Fruit fly (Drosophila melanogaster) whole organism, pupa: ENCODE measurements around the gene Daxx.

Source experiments
- CG10348 ChIP-seq: fragments of 200-800 bp; sonication (Bioruptor generic); IDR thresholded peaks from 2 replicates; pipeline ENCODE4 v1.3.6; 2022; ENCODE audit warnings: missing biosample characterization, missing genetic modification characterization
- CG12605 ChIP-seq: fragments of 200-800 bp; sonication (Bioruptor generic); IDR thresholded peaks from 2 replicates; pipeline ENCODE4 v1.3.6; 2022; ENCODE audit warnings: missing biosample characterization, missing genetic modification characterization
- CG13204 ChIP-seq: fragments of 200-800 bp; sonication (Bioruptor generic); optimal IDR thresholded peaks from 2 replicates; lab custom pipeline; 2018; ENCODE audit warnings: missing biosample characterization, mild to moderate bottlenecking, missing genetic modification characterization, moderate library complexity
- CG14655 ChIP-seq: fragments of 200-800 bp; sonication (Bioruptor generic); optimal IDR thresholded peaks from 3 replicates; lab custom pipeline; 2017; ENCODE audit warnings: mild to moderate bottlenecking, missing biosample characterization, missing genetic modification reagents, missing genetic modification characterization
- CG15710 ChIP-seq: fragments of 200-800 bp; sonication (Bioruptor generic); optimal IDR thresholded peaks from 2 replicates; lab custom pipeline; 2018; ENCODE audit warnings: missing biosample characterization, mild to moderate bottlenecking, missing genetic modification characterization, moderate library complexity
- CG17806 ChIP-seq: fragments of 200-800 bp; sonication (Bioruptor generic); optimal IDR thresholded peaks from 2 replicates; lab custom pipeline; 2018; ENCODE audit warnings: missing biosample characterization, mild to moderate bottlenecking, missing genetic modification characterization, moderate library complexity
- CG32121 ChIP-seq: fragments of 200-800 bp; sonication (Bioruptor generic); IDR thresholded peaks from 2 replicates; pipeline ENCODE4 v1.3.6; 2022; ENCODE audit warnings: missing biosample characterization, missing genetic modification characterization
- CG34367 ChIP-seq: fragments of 200-800 bp; sonication (Bioruptor generic); optimal IDR thresholded peaks from 2 replicates; lab custom pipeline; 2018; ENCODE audit warnings: missing biosample characterization, mild to moderate bottlenecking, missing genetic modification characterization
- CG4496 ChIP-seq: fragments of 200-800 bp; sonication (Bioruptor generic); IDR thresholded peaks from 3 replicates; pipeline ENCODE4 v1.3.6; 2022; ENCODE audit warnings: missing biosample characterization, missing genetic modification characterization
- CG8159 ChIP-seq: fragments of 200-800 bp; sonication (Bioruptor generic); optimal IDR thresholded peaks from 3 replicates; lab custom pipeline; 2018; ENCODE audit warnings: missing biosample characterization, mild to moderate bottlenecking, missing genetic modification characterization, moderate library complexity
- CG8301 ChIP-seq: fragments of 200-800 bp; sonication (Bioruptor generic); optimal IDR thresholded peaks from 2 replicates; lab custom pipeline; 2018; ENCODE audit warnings: missing biosample characterization, mild to moderate bottlenecking, missing genetic modification characterization
- CG9948 ChIP-seq: fragments of 200-800 bp; sonication (Bioruptor generic); optimal IDR thresholded peaks from 2 replicates; lab custom pipeline; 2018; ENCODE audit warnings: missing biosample characterization, mild to moderate bottlenecking, missing genetic modification characterization, moderate library complexity
- D1 ChIP-seq: fragments of 200-800 bp; sonication (Bioruptor generic); optimal IDR thresholded peaks from 2 replicates; lab custom pipeline; 2018; ENCODE audit warnings: missing biosample characterization, mild to moderate bottlenecking, missing genetic modification characterization, moderate library complexity
- EcR ChIP-seq: fragments of 200-800 bp; sonication (Bioruptor generic); optimal IDR thresholded peaks from 3 replicates; lab custom pipeline; 2019; ENCODE audit warnings: missing biosample characterization, missing genetic modification characterization, mild to moderate bottlenecking, moderate library complexity, missing genetic modification reagents
- Ets98B ChIP-seq: fragments of 200-800 bp; sonication (Bioruptor generic); IDR thresholded peaks from 2 replicates; pipeline ENCODE4 v1.3.6; 2022; ENCODE audit warnings: missing biosample characterization, missing genetic modification characterization
- Pif1A ChIP-seq: fragments of 200-800 bp; sonication (Bioruptor generic); optimal IDR thresholded peaks from 3 replicates; lab custom pipeline; 2016; ENCODE audit warnings: missing biosample characterization, missing genetic modification characterization
- Pif1B ChIP-seq: fragments of 200-800 bp; sonication (Bioruptor generic); optimal IDR thresholded peaks from 3 replicates; lab custom pipeline; 2016; ENCODE audit warnings: missing biosample characterization, missing genetic modification characterization
- Snoo ChIP-seq: fragments of 200-800 bp; sonication (Bioruptor generic); optimal IDR thresholded peaks from 3 replicates; lab custom pipeline; 2017; ENCODE audit warnings: missing biosample characterization, mild to moderate bottlenecking, missing genetic modification characterization, inconsistent platforms
- fd96Ca ChIP-seq: fragments of 200-800 bp; sonication (Bioruptor generic); IDR thresholded peaks from 3 replicates; pipeline ENCODE4 v1.3.6; 2022; ENCODE audit warnings: missing biosample characterization, missing genetic modification characterization
- gl ChIP-seq: fragments of 200-800 bp; sonication (Bioruptor generic); optimal IDR thresholded peaks from 2 replicates; lab custom pipeline; 2018; ENCODE audit warnings: missing biosample characterization, mild to moderate bottlenecking, missing genetic modification characterization
- rn ChIP-seq: fragments of 200-800 bp; sonication (Bioruptor generic); IDR thresholded peaks from 2 replicates; pipeline ENCODE4 v1.3.6; 2022; ENCODE audit warnings: missing biosample characterization, missing genetic modification characterization

The Daxx gene

DNA sequence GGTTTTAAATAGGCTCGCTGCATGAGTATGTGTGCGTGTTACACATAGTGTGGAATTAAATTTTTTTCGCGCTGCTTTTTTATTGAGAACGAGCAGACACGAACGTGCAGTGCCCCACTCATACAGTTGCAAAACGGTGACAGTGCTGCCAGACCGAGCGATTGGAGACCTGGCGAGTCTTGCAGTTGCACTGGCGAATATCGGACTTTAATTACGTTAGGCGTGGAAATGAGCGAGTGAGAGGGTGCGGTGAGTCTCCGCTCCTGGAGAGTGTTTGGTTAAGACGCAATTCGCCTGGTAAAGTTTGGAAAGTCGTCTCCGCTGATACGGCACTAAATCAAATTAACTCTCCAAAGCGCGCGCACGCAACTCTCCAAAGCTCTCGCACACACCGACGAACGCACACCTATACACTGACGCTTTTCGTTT, 595 bp downstream of the Daxx start:
- TF ChIP-seq fd96Ca (GFP tag; lab: Robert Waterston, UW) (0 out of 3 replicates have a peak, but pooled peaks have one; percentile 17), CG32121 (GFP tag; lab: Robert Waterston, UW) (0 out of 2 replicates have a peak, but pooled peaks have one; percentile 29), CG17806 (tag; lab: Kevin White, UChicago) (no peak), CG12605 (no peak), CG4496 (GFP tag; lab: Robert Waterston, UW) (0 out of 3 replicates have a peak, but pooled peaks have one; percentile 9), Ets98B (peak; percentile 35)

DNA sequence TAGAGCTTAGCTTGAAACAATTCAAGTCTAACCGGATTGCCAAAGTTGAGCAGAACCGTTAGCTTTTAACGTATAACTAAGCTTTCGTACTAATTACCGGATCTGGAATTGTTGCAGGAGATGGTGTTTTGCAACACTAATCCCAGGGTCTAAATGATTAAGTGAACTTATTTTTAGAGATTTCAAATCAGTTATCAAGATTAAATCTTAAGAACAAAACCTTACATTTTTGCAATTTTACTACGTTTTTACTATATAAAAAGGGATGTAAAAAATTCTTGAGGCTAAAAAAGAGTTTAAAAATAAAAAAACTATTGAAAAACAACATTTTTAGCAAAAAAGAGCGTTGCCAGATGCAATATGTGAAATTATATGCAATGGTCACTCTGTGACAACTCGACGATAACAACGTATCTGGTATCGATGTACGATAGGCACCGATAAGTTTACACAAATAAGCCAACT, 8.0 kb downstream of the Daxx start, which contains the start of the genes KFase and epsilonCOP:
Gene KFase (minus strand): TSS at position 81 of the 465 bp plus-strand sequence.
Gene epsilonCOP (plus strand): TSS at position 415 of the 465 bp plus-strand sequence.
- TF ChIP-seq Ets98B (peak; percentile 52), CG17806 (tag; lab: Kevin White, UChicago) (no peak), EcR (no peak)

DNA sequence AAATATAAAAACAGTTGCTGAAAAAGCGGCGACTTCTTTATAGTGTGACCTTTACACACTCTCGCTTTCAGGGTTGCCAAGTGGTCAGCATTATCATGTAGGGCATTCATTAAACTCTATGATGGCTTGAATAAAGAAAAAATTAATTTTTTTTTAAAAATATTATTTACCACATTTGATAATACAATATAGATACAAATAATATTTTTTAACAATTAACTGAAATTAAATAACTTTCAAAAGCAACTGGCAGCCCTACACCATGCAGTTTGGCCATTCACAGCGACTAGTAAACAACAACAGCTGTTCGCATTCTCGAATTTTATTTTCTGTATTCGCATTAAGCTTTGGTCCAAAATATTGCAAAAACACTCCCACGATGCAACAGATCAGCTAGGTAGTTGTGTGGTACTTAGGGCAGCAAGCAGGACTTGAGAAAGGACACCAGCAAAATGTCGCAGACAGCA, 10.1 kb downstream of the Daxx start, which contains the start of the genes Phf5a and CG31638:
Gene Phf5a (minus strand): TSS at position 61 of the 467 bp plus-strand sequence.
Gene CG31638 (plus strand): TSS at position 279 of the 467 bp plus-strand sequence.
- TF ChIP-seq CG14655 (GFP tag; lab: Kevin White, UChicago) (no peak), Pif1B (GFP tag; lab: Kevin White, UChicago) (no peak), EcR (peak; percentile 16), D1 (tag; lab: Kevin White, UChicago) (no peak), Pif1A (no peak), CG10348 (GFP tag; lab: Robert Waterston, UW) (no peak), CG34367 (tag; lab: Kevin White, UChicago) (peak; percentile 71), Snoo (peak; percentile 84), Ets98B (peak; percentile 95), gl (peak; percentile 73), rn (GFP tag; lab: Robert Waterston, UW) (peak; percentile 94), CG15710 (tag; lab: Kevin White, UChicago) (peak; percentile 94), fd96Ca (GFP tag; lab: Robert Waterston, UW) (peak; percentile 93), CG9948 (tag; lab: Kevin White, UChicago) (peak; percentile 93), CG8301 (tag; lab: Kevin White, UChicago) (peak; percentile 85), CG32121 (GFP tag; lab: Robert Waterston, UW) (peak; percentile 96), CG12605 (no peak), CG8159 (tag; lab: Kevin White, UChicago) (peak; percentile 92), CG4496 (GFP tag; lab: Robert Waterston, UW) (peak; percentile 94), CG17806 (tag; lab: Kevin White, UChicago) (peak; percentile 95), CG13204 (GFP tag; lab: Kevin White, UChicago) (no peak)

DNA sequence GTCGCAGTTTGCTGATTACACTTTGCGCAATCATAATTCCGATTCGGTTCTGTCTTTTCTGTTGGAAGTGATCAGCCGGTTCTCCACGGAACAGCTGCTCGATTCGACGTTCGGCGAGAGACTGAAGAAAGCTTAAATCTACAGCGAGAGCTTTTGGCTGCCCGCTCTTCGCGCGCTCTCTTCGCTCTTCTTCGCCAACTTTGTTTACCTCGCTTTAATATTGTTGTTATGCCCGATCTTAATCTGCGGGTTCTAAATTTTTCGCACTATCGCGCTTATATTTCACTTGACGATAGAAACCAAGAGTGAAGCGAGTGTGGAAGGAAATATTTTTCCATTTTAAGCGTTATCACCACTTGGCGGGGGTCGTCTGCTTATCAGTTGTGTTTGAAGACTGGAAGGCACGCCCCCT, 13.7 kb downstream of the Daxx start, which contains the start of gene CG9547:
Gene CG9547 (minus strand): TSS at position 128 of the 412 bp plus-strand sequence.
- TF ChIP-seq CG8159 (tag; lab: Kevin White, UChicago) (no peak), CG10348 (GFP tag; lab: Robert Waterston, UW) (no peak), CG8301 (tag; lab: Kevin White, UChicago) (no peak), CG13204 (GFP tag; lab: Kevin White, UChicago) (no peak), D1 (tag; lab: Kevin White, UChicago) (no peak), CG17806 (tag; lab: Kevin White, UChicago) (no peak), Snoo (peak; percentile 30), rn (GFP tag; lab: Robert Waterston, UW) (no peak), CG9948 (tag; lab: Kevin White, UChicago) (no peak), Ets98B (peak; percentile 65; the same call in 1 of the 2 replicates), Pif1A (no peak), Pif1B (GFP tag; lab: Kevin White, UChicago) (no peak), EcR (peak; percentile 4), CG12605 (peak; percentile 50), CG4496 (GFP tag; lab: Robert Waterston, UW) (0 out of 3 replicates have a peak, but pooled peaks have one; percentile 24)
- TF ChIP-seq, all 21 proteins: peak for 5

- TF ChIP-seq CG34367 (tag; lab: Kevin White, UChicago) (no peak), EcR (no peak), Ets98B (no peak), CG10348 (GFP tag; lab: Robert Waterston, UW) (no peak), D1 (tag; lab: Kevin White, UChicago) (no peak), CG17806 (tag; lab: Kevin White, UChicago) (no peak), CG32121 (GFP tag; lab: Robert Waterston, UW) (no peak), CG4496 (GFP tag; lab: Robert Waterston, UW) (no peak), Snoo (no peak), CG9948 (tag; lab: Kevin White, UChicago) (no peak), CG8301 (tag; lab: Kevin White, UChicago) (no peak), gl (no peak), Pif1A (no peak), CG13204 (GFP tag; lab: Kevin White, UChicago) (no peak), fd96Ca (GFP tag; lab: Robert Waterston, UW) (no peak), Pif1B (GFP tag; lab: Kevin White, UChicago) (no peak)
Measured at dm6 chr2L:6496753-6497152, 16.0 kb downstream of the Daxx start, which contains the start of gene CG9550. TSS of gene CG9550 (plus strand) at chr2L:6497053.

DNA sequence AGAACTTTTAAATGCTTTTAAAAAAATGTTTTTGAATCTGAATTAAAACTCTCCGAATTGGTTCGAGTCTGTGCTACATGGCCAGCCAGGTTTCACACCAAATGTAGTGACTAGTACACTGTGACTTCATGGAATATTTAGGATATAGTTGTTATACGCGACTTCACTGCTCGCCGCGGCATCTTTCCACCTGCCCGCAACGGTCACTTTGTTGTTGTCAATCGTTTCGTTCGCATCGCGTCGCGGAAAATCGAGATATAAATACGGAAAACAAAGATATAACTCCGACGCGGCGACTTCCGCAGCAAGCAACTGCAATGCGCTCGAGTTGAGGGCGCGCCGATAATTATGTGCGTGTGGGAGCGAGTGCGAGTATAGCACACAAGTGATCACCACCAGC, 17.7 kb downstream of the Daxx start, which contains the start of gene CG31637:
Gene CG31637 (plus strand): TSS at position 200 of the 400 bp plus-strand sequence.
- no peak for TF ChIP-seq fd96Ca (GFP tag; lab: Robert Waterston, UW)
- no peak for TF ChIP-seq CG4496 (GFP tag; lab: Robert Waterston, UW)
- peak; percentile 22 for TF ChIP-seq EcR
- no peak for TF ChIP-seq CG10348 (GFP tag; lab: Robert Waterston, UW)
- TF ChIP-seq CG17806 (tag; lab: Kevin White, UChicago), result no peak
- no peak for TF ChIP-seq Snoo
- TF ChIP-seq CG32121 (GFP tag; lab: Robert Waterston, UW), result no peak
- TF ChIP-seq CG34367 (tag; lab: Kevin White, UChicago), result no peak
- no peak for TF ChIP-seq D1 (tag; lab: Kevin White, UChicago)
- no peak for TF ChIP-seq gl
- TF ChIP-seq CG8159 (tag; lab: Kevin White, UChicago), result no peak
- peak; percentile 12; the same call in 1 of the 2 replicates for TF ChIP-seq CG12605
- TF ChIP-seq CG9948 (tag; lab: Kevin White, UChicago), result no peak
- TF ChIP-seq CG14655 (GFP tag; lab: Kevin White, UChicago), result no peak
- no peak for TF ChIP-seq CG15710 (tag; lab: Kevin White, UChicago)
- TF ChIP-seq CG8301 (tag; lab: Kevin White, UChicago), result no peak
- TF ChIP-seq Pif1B (GFP tag; lab: Kevin White, UChicago), result no peak
- no peak for TF ChIP-seq CG13204 (GFP tag; lab: Kevin White, UChicago)
- peak; percentile 36 for TF ChIP-seq Ets98B
